Fruit fly (Drosophila melanogaster): Measurements from ENCODE around the gene mre11.

The mre11 gene

dm6 chr2L:11331668-11332262 lies 49.9 kb downstream of the mre11 start (continued):
- TF ChIP-seq crp (GFP tag; optimal IDR thresholded peaks at IDR 0.05), result no peak
- TF ChIP-seq CG15269 (tag; optimal IDR thresholded peaks at IDR 0.05), result peak; percentile 60
- peak; percentile 10 for TF ChIP-seq Deaf1 (tag; optimal IDR thresholded peaks at IDR 0.05)
- TF ChIP-seq CG31441 (GFP tag; IDR thresholded peaks at IDR 0.05), result peak; percentile 70
- TF ChIP-seq prd (optimal IDR thresholded peaks at IDR 0.05), result no peak
- peak; percentile 71; the same call in 2 of the 3 replicates for TF ChIP-seq prd (GFP tag; IDR thresholded peaks at IDR 0.05)
- no peak for TF ChIP-seq CG14860 (GFP tag; IDR thresholded peaks at IDR 0.05; ENCODE audit: partially characterized antibody)
- peak; percentile 41; the same call in 2 of the 3 replicates for TF ChIP-seq Aef1 (GFP tag; IDR thresholded peaks at IDR 0.05)
- peak; percentile 82 for TF ChIP-seq gem (tag; optimal IDR thresholded peaks at IDR 0.05)
- peak; percentile 17 for TF ChIP-seq CHES-1-like (GFP tag; optimal IDR thresholded peaks at IDR 0.05)
- TF ChIP-seq bab2 (GFP tag; optimal IDR thresholded peaks at IDR 0.05), result peak; percentile 67
- 0 out of 2 replicates have a peak, but pooled peaks have one; percentile 15 for TF ChIP-seq CG14014 (GFP tag; IDR thresholded peaks at IDR 0.05)
- no peak for TF ChIP-seq Mrtf (GFP tag; IDR thresholded peaks at IDR 0.05)
- peak; percentile 3 for TF ChIP-seq CG7786 (GFP tag; optimal IDR thresholded peaks at IDR 0.05)
- TF ChIP-seq CG4707 (GFP tag; optimal IDR thresholded peaks at IDR 0.05), result no peak
- TF ChIP-seq CG10959 (GFP tag; IDR thresholded peaks at IDR 0.05), result peak; percentile 39; the same call in 1 of the 2 replicates
- peak; percentile 59 for TF ChIP-seq Ptx1 (GFP tag; IDR thresholded peaks at IDR 0.05)
- no peak for TF ChIP-seq Fer1 (GFP tag; optimal IDR thresholded peaks at IDR 0.05)
- TF ChIP-seq CG12744 (GFP tag; optimal IDR thresholded peaks at IDR 0.05), result no peak
- TF ChIP-seq gsb-n (tag; optimal IDR thresholded peaks at IDR 0.05), result peak; percentile 64
- peak; percentile 41 for TF ChIP-seq CG13624 (GFP tag; optimal IDR thresholded peaks at IDR 0.05)
- TF ChIP-seq crol (GFP tag; IDR thresholded peaks at IDR 0.05), result peak; percentile 73; the same call in 1 of the 2 replicates
- no peak for TF ChIP-seq Jarid2 (GFP tag; optimal IDR thresholded peaks at IDR 0.05)
- TF ChIP-seq CG11247 (GFP tag; IDR thresholded peaks at IDR 0.05), result peak; percentile 11; the same call in 1 of the 2 replicates
- TF ChIP-seq B-H1 (GFP tag; IDR thresholded peaks at IDR 0.05), result 0 out of 3 replicates have a peak, but pooled peaks have one; percentile 21
- no peak for TF ChIP-seq fd3F (GFP tag; optimal IDR thresholded peaks at IDR 0.05)
- TF ChIP-seq D19B (GFP tag; optimal IDR thresholded peaks at IDR 0.05), result no peak
- TF ChIP-seq CG10979 (tag; optimal IDR thresholded peaks at IDR 0.05), result peak; percentile 70
- no peak for TF ChIP-seq ac (GFP tag; optimal IDR thresholded peaks at IDR 0.05)
- peak in 1 of 2 experiments; percentile 47 for TF ChIP-seq Hr51 (GFP tag; optimal IDR thresholded peaks at IDR 0.05)
- peak; percentile 50 for TF ChIP-seq CG6689 (GFP tag; IDR thresholded peaks at IDR 0.05)
- TF ChIP-seq Blimp-1 (GFP tag; optimal IDR thresholded peaks at IDR 0.05), result peak; percentile 65
- TF ChIP-seq CG15696 (tag; optimal IDR thresholded peaks at IDR 0.05), result peak; percentile 18
- TF ChIP-seq Gsc (GFP tag; IDR thresholded peaks at IDR 0.05), result no peak
- TF ChIP-seq Rfx (GFP tag; IDR thresholded peaks at IDR 0.05), result peak; percentile 36; the same call in 1 of the 2 replicates
- TF ChIP-seq sisA (GFP tag; IDR thresholded peaks at IDR 0.05), result peak; percentile 57; the same call in 1 of the 2 replicates
- peak; percentile 47 for TF ChIP-seq mam (GFP tag; optimal IDR thresholded peaks at IDR 0.05)
- 0 out of 2 replicates have a peak, but pooled peaks have one; percentile 10 for TF ChIP-seq CG14667 (GFP tag; IDR thresholded peaks at IDR 0.05)
- TF ChIP-seq CG10565 (GFP tag; optimal IDR thresholded peaks at IDR 0.05), result no peak
- no peak for TF ChIP-seq Sry-β (GFP tag; optimal IDR thresholded peaks at IDR 0.05)
- peak; percentile 48; the same call in 1 of the 2 replicates for TF ChIP-seq ranshi (GFP tag; IDR thresholded peaks at IDR 0.05)
- no peak for TF ChIP-seq CG31388 (GFP tag; optimal IDR thresholded peaks at IDR 0.05)
- TF ChIP-seq lmd (GFP tag; IDR thresholded peaks at IDR 0.05), result peak; percentile 51
- no peak for TF ChIP-seq ERR (GFP tag; optimal IDR thresholded peaks at IDR 0.05)
- TF ChIP-seq cwo (GFP tag; optimal IDR thresholded peaks at IDR 0.05), result peak; percentile 18
- no peak for TF ChIP-seq zf30C (GFP tag; optimal IDR thresholded peaks at IDR 0.05)
- no peak for TF ChIP-seq CG13296 (GFP tag; optimal IDR thresholded peaks at IDR 0.05)
- no peak for TF ChIP-seq CG10543 (GFP tag; optimal IDR thresholded peaks at IDR 0.05)
- peak; percentile 48 for TF ChIP-seq oc (tag; optimal IDR thresholded peaks at IDR 0.05)

Measured in whole organism, embryonic.